Worm (Caenorhabditis elegans): ENCODE measurements around the gene pxn-2.

Gene pxn-2

DNA sequence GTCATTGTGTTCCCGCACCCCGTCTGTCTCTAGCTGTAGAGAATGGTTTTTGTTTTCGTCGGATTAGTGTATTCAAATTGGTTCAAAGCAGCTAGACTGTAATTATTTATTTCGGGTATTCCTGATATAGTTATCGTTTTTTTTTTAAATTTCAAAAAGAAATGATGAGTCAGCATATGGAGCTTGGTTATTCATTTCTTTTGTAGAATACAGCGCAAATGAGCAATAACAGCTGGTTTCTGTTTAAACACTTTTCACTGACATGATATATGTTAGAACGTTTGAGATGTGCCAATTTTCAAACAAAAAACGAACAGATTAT lies 11.7 kb upstream of the pxn-2 start:
- TF ChIP-seq cebp-1 (GFP tag; IDR thresholded peaks at IDR 0.05) (no peak), cebp-1 (tag; optimal IDR thresholded peaks at IDR 0.05) (no peak), dox-1 (GFP tag; IDR thresholded peaks at IDR 0.05) (no peak), unc-130 (GFP tag; optimal IDR thresholded peaks at IDR 0.05) (no peak), ceh-91 (GFP tag; IDR thresholded peaks at IDR 0.05) (no peak), hlh-12 (tag; optimal IDR thresholded peaks at IDR 0.05) (no peak), ztf-28 (GFP tag; IDR thresholded peaks at IDR 0.05) (no peak), Y56A3A.18 (GFP tag; IDR thresholded peaks at IDR 0.05) (no peak), let-607 (tag; optimal IDR thresholded peaks at IDR 0.05) (no peak), mcd-1 (GFP tag; IDR thresholded peaks at IDR 0.05) (no peak), egl-18 (GFP tag; IDR thresholded peaks at IDR 0.05) (no peak), snpc-4 (GFP tag; optimal IDR thresholded peaks at IDR 0.05) (no peak), snpc-4 (tag; optimal IDR thresholded peaks at IDR 0.05) (no peak)

DNA sequence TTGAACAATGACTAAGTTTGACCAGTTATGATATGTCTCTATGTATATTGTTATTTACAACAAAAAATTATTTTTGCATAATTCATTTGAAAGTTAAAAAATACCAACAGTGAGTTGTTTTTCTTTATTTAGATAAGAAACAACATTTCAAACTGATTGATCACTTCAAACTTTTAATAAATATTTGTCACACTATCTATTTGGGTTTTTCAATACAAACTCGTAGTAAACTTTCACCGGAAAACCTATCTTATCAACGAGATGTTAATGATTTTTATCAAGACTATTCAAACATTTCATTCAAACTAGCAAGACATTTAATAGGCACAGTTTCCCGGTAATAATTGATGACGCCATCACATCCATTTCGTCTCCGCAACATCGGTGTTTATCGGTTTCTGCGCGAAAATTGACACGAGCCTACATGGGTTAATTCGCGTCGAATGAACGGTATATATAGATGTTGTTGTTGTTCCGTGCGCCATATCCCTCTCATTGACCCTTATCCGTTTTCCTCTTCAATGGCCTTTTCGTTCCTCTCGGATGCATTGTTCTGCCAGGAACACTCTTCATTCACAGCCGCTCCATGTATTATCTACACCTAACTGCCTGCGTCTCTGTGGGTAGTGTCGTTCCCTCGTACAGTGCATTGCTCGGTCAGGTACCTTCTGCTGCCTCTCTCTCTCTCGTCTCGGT lies 11.2 kb upstream of the pxn-2 start:
- TF ChIP-seq hlh-12 (tag; optimal IDR thresholded peaks at IDR 0.05) = no peak
- peak; percentile 47 for TF ChIP-seq nhr-80 (tag; optimal IDR thresholded peaks at IDR 0.05)
- 0 out of 2 replicates have a peak, but pooled peaks have one; percentile 39 for TF ChIP-seq ekl-4 (GFP tag; IDR thresholded peaks at IDR 0.05)
- TF ChIP-seq nfyb-1 (GFP tag; IDR thresholded peaks at IDR 0.05) = no peak

DNA sequence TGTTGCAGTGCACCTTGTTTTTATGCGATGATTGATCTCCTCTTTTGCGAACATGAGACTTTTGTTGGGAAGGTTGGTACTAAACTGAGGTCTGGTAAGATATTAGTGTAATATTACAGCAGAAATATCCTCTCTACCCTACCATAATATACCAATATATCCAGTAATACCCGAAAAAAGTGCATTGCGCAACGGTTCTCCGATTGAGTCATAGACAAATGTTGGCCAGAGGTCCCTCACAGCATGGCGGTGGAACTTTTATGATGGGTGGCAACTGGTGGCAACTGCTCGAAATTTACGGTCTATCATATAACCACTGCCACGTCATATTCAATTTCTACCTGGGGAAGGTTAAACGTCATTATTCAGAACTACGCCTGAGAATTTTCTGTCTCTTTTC lies 10.2 kb upstream of the pxn-2 start:
- TF ChIP-seq ama-1 (optimal IDR thresholded peaks at IDR 0.05) = no peak
- TF ChIP-seq ama-1 (GFP tag; optimal IDR thresholded peaks at IDR 0.05) = no peak
- no peak for TF ChIP-seq nfya-1 (tag; optimal IDR thresholded peaks at IDR 0.05; ENCODE audit: borderline replicate concordance, insufficient read depth)
- no peak for TF ChIP-seq madf-10 (tag; optimal IDR thresholded peaks at IDR 0.05)
- TF ChIP-seq nhr-120 (GFP tag; IDR thresholded peaks at IDR 0.05) = no peak
- TF ChIP-seq hlh-12 (tag; optimal IDR thresholded peaks at IDR 0.05) = no peak
- no peak for TF ChIP-seq dpff-1 (tag; optimal IDR thresholded peaks at IDR 0.05)
- no peak for TF ChIP-seq F22D6.2 (tag; optimal IDR thresholded peaks at IDR 0.05)
- no peak for TF ChIP-seq ZK185.1 (tag; optimal IDR thresholded peaks at IDR 0.05; ENCODE audit: poor library complexity, severe bottlenecking)
- TF ChIP-seq ztf-3 (GFP tag; optimal IDR thresholded peaks at IDR 0.05) = no peak
- no peak for TF ChIP-seq egl-44 (GFP tag; IDR thresholded peaks at IDR 0.05)
- no peak for TF ChIP-seq efl-1 (GFP tag; optimal IDR thresholded peaks at IDR 0.05)

DNA sequence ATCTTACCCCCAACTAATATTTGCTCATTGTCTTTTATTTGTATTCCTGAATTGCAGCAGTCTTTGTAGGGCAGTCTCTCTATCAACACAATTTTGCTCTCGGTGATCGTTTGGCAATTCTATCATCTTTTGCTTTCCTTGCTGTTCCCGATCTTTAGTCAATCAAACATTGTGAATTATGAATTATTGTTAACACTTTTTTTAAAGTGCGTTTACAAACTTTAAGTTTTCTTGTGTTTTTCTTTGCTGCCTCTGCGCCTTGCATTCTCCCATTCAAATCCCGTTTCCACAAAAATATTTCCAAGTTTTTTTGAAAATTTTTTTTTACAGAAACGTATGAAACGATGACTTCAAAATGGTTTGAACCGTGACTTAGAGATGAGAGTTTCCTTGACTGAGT lies 3.0 kb upstream of the pxn-2 start, which contains the start of gene ver-4:
ver-4 (plus strand) TSS at position 301 of the 400 bp plus-strand sequence.
- no peak for TF ChIP-seq fkh-3 (tag; optimal IDR thresholded peaks at IDR 0.05)
- TF ChIP-seq attf-5 (GFP tag; optimal IDR thresholded peaks at IDR 0.05) = no peak
- no peak for TF ChIP-seq B0336.3 (GFP tag; IDR thresholded peaks at IDR 0.05)
- no peak for TF ChIP-seq ceh-58 (GFP tag; IDR thresholded peaks at IDR 0.05)
- TF ChIP-seq lin-35 (GFP tag; optimal IDR thresholded peaks at IDR 0.05) = no peak
- no peak for TF ChIP-seq repo-1 (tag; optimal IDR thresholded peaks at IDR 0.05)
- no peak for TF ChIP-seq ztf-3 (GFP tag; optimal IDR thresholded peaks at IDR 0.05)

DNA sequence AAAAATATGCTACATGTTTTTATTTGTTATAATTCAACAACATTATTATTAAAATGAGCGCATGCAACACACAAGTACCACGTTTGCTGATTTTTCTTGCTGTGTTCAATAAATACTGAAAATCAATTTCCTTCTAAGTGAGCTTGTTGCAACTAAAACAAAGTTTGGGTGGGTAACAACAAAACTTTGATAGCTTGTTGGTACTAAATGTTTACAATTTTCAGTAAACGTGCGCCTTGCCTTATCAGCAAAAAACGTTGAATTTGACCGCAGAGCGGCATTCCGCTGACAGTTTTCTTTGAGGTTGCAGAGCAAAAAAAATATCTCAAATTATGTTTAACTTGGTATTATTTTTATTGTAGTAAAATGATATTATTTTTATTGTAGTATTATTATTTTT lies 2.3 kb upstream of the pxn-2 start:
- TF ChIP-seq nhr-80 (tag; optimal IDR thresholded peaks at IDR 0.05) = peak; percentile 10
- no peak for TF ChIP-seq attf-3 (GFP tag; conservative IDR thresholded peaks at IDR 0.05)

All from whole organism, young adult.